Worm (Caenorhabditis elegans): ENCODE results near the gene cca-1.
A peak's percentile ranks its signal among the peaks of the same experiment; 100 is the strongest.

DNA sequence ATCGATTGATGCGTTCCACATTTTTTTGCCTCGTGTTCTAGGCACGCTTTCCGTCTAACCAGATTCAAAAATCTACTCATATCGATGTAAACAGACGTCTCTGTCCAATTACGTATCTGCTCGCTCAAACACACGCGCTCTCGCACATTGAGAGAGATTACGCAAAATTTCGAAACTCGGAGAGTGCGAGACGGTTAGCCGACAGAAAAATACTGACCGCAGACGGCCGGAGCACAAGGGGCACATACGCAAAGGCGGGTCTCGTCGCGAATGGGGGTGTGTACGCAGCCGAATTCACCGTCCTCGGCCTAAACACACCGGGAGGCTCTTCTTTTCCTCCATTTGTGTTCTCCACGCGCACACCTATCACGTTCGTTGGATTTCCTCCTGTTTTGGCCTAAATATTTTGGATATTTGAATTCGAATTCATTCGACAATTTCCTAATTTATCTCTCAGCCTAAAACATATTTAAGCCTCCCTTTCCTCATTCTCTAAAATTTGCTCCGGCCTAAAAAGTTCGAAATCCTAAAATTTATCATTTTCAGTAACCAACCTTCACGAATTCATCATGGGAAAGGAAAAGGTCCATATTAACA, 52.5 kb downstream of the cca-1 start, which contains the start of gene eef-1A.2:
- TF ChIP-seq ceh-16 (tag; optimal IDR thresholded peaks at IDR 0.05), result peak; percentile 85
- no peak for TF ChIP-seq unc-39 (tag; optimal IDR thresholded peaks at IDR 0.05)
- TF ChIP-seq unc-62 (GFP tag; optimal IDR thresholded peaks at IDR 0.05), result peak; percentile 23
- peak; percentile 85 for TF ChIP-seq ama-1 (optimal IDR thresholded peaks at IDR 0.05)
- TF ChIP-seq egl-27 (tag; optimal IDR thresholded peaks at IDR 0.05), result peak; percentile 96
- TF ChIP-seq lin-13 (GFP tag; optimal IDR thresholded peaks at IDR 0.05), result peak; percentile 94
- peak; percentile 81 for TF ChIP-seq fos-1 (tag; optimal IDR thresholded peaks at IDR 0.05)
- TF ChIP-seq elt-1 (tag; optimal IDR thresholded peaks at IDR 0.05), result no peak
- TF ChIP-seq nhr-23 (tag; optimal IDR thresholded peaks at IDR 0.05), result no peak
